Worm (Caenorhabditis elegans) whole organism, mixed stage, embryonic: ENCODE measurements around the gene sre-19.

Experiments used
- ces-1 ChIP-seq: fragments of 150-350 bp; optimal IDR thresholded peaks from 2 replicates; lab custom pipeline; 2014; ENCODE audit warnings: missing biosample characterization, missing genetic modification reagents, missing genetic modification characterization
- drap-1 ChIP-seq: fragments of 200-800 bp; sonication (Bioruptor generic); optimal IDR thresholded peaks from 3 replicates; lab custom pipeline; 2018; ENCODE audit warnings: mild to moderate bottlenecking, missing genetic modification characterization, missing compliant biosample characterization
- elt-1 ChIP-seq: sonication (generic microtip); optimal IDR thresholded peaks from 2 replicates; lab custom pipeline; 2017; ENCODE audit warnings: missing genetic modification characterization, mild to moderate bottlenecking, missing compliant biosample characterization, antibody characterized with exemption, moderate library complexity, borderline replicate concordance; ENCODE audit not compliant: insufficient read depth
- nhr-237 ChIP-seq: fragments of 150-350 bp; optimal IDR thresholded peaks from 2 replicates; lab custom pipeline; 2014; ENCODE audit warnings: missing biosample characterization, missing genetic modification characterization
- nhr-76 ChIP-seq: sonication (generic microtip); optimal IDR thresholded peaks from 2 replicates; lab custom pipeline; 2017; ENCODE audit warnings: missing biosample characterization, missing genetic modification characterization

ce11 chrIV:12215762-12216295 is 22.9 kb downstream of the sre-19 start, which contains the start of gene phy-2:
- TF ChIP-seq nhr-237 (tag; lab: Kevin White, UChicago) = no peak
- TF ChIP-seq drap-1 (GFP tag; lab: Kevin White, UChicago) = no peak
- TF ChIP-seq ces-1 (GFP tag; lab: Kevin White, UChicago) = no peak
- TF ChIP-seq nhr-76 (tag; lab: Kevin White, UChicago) = no peak
- TF ChIP-seq elt-1 (tag; lab: Kevin White, UChicago) = no peak
